Fruit fly (Drosophila melanogaster): Measurements from ENCODE around the gene Vha36-3.

DNA sequence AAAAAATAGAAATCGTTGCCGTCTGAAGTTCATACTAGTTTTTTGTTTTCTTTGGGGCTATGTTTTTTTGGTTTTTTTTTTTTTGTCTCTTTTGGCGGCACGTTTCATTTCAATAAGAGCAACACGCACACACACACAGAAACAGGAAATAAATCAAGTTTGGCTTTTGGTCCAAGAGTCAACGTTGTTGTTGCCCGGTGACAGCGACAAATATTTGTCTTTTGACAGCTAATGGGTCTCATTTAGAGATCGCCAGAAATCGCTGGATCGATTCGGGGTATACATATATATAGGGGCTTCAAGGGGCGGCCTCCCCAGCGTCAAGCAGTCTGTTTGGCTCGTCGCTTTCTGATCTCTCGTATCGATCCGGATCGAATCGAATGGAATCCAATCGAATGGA is 43.0 kb downstream of the Vha36-3 start:
- TF ChIP-seq psq (optimal IDR thresholded peaks at IDR 0.05) (no peak), EcR (GFP tag; optimal IDR thresholded peaks at IDR 0.05) (no peak), usp (GFP tag; optimal IDR thresholded peaks at IDR 0.05) (no peak)
